Worm (Caenorhabditis elegans): ENCODE data around the gene rnh-2.
A peak's percentile ranks its signal among the peaks of the same experiment; 100 is the strongest.

The rnh-2 gene

ce11 chrII:8515521-8515920, 1.4 kb upstream of the rnh-2 start:
- TF ChIP-seq nhr-42 (GFP tag; IDR thresholded peaks at IDR 0.05) (no peak), nhr-11 (tag; optimal IDR thresholded peaks at IDR 0.05) (no peak), pha-4 (GFP tag; IDR thresholded peaks at IDR 0.05) (no peak), pha-4 (tag; optimal IDR thresholded peaks at IDR 0.05) (no peak), hlh-11 (tag; optimal IDR thresholded peaks at IDR 0.05) (peak; percentile 41), dmd-6 (GFP tag; IDR thresholded peaks at IDR 0.05) (peak; percentile 55; the same call in 1 of the 2 replicates), mdl-1 (tag; optimal IDR thresholded peaks at IDR 0.05) (no peak), lin-1 (GFP tag; IDR thresholded peaks at IDR 0.05) (no peak), zfp-2 (tag; optimal IDR thresholded peaks at IDR 0.05) (no peak), hmg-1.1 (GFP tag; IDR thresholded peaks at IDR 0.05) (no peak), unc-130 (GFP tag; optimal IDR thresholded peaks at IDR 0.05) (no peak), nhr-28 (tag; optimal IDR thresholded peaks at IDR 0.05) (peak; percentile 95), tra-1 (GFP tag; IDR thresholded peaks at IDR 0.05) (0 out of 2 replicates have a peak, but pooled peaks have one; percentile 30), sdz-12 (GFP tag; optimal IDR thresholded peaks at IDR 0.05) (no peak), daf-16 (GFP tag; optimal IDR thresholded peaks at IDR 0.05) (no peak), daf-16 (tag; optimal IDR thresholded peaks at IDR 0.05) (peak; percentile 78), Y75B8A.6 (GFP tag; IDR thresholded peaks at IDR 0.05) (no peak), nhr-77 (tag; optimal IDR thresholded peaks at IDR 0.05) (peak; percentile 83), pqm-1 (tag; optimal IDR thresholded peaks at IDR 0.05) (peak; percentile 81), ztf-11 (tag; optimal IDR thresholded peaks at IDR 0.05) (no peak)

- no peak for TF ChIP-seq daf-12 (tag; optimal IDR thresholded peaks at IDR 0.05)
- TF ChIP-seq ceh-28 (tag; optimal IDR thresholded peaks at IDR 0.05) = no peak
- no peak for TF ChIP-seq fkh-10 (GFP tag; optimal IDR thresholded peaks at IDR 0.05)
- no peak for TF ChIP-seq madf-5 (GFP tag; IDR thresholded peaks at IDR 0.05)
- no peak for TF ChIP-seq ces-1 (GFP tag; optimal IDR thresholded peaks at IDR 0.05)
- peak; percentile 41; the same call in 1 of the 2 replicates for TF ChIP-seq lin-38 (GFP tag; IDR thresholded peaks at IDR 0.05)
Observed at ce11 chrII:8518210-8518609, 1.3 kb downstream of the rnh-2 start, which contains the start of gene T13H5.8. Gene T13H5.8 (plus strand): TSS chrII:8518510.

ce11 chrII:8520625-8521024, 3.7 kb downstream of the rnh-2 start, which contains the start of gene cht-2:
Gene cht-2 (plus strand): TSS chrII:8520925.
- TF ChIP-seq madf-5 (GFP tag; IDR thresholded peaks at IDR 0.05) (no peak), zip-11 (GFP tag; IDR thresholded peaks at IDR 0.05) (no peak), mdl-1 (tag; optimal IDR thresholded peaks at IDR 0.05) (no peak), ama-1 (optimal IDR thresholded peaks at IDR 0.05) (no peak), fos-1 (tag; optimal IDR thresholded peaks at IDR 0.05) (no peak), F49E8.2 (tag; optimal IDR thresholded peaks at IDR 0.05; ENCODE audit: borderline replicate concordance) (no peak), dpl-1 (GFP tag; optimal IDR thresholded peaks at IDR 0.05) (no peak), jun-1 (tag; optimal IDR thresholded peaks at IDR 0.05) (no peak), lir-3 (tag; optimal IDR thresholded peaks at IDR 0.05) (no peak), T26A8.4 (GFP tag; IDR thresholded peaks at IDR 0.05) (no peak), R02D3.7 (tag; optimal IDR thresholded peaks at IDR 0.05) (no peak), nhr-111 (GFP tag; optimal IDR thresholded peaks at IDR 0.05) (no peak), nhr-237 (tag; optimal IDR thresholded peaks at IDR 0.05) (no peak), lin-1 (GFP tag; IDR thresholded peaks at IDR 0.05) (no peak), F44E2.7 (GFP tag; IDR thresholded peaks at IDR 0.05) (no peak)

ce11 chrII:8525133-8525736, 8.3 kb downstream of the rnh-2 start, which contains the start of the genes prp-9 and mrps-18B:
Gene prp-9 (minus strand): TSS chrII:8525396.
Gene mrps-18B (plus strand): TSS chrII:8525681.
- TF ChIP-seq jun-1 (tag; optimal IDR thresholded peaks at IDR 0.05) = no peak
- TF ChIP-seq daf-16 (GFP tag; optimal IDR thresholded peaks at IDR 0.05) = no peak
- TF ChIP-seq daf-16 (tag; optimal IDR thresholded peaks at IDR 0.05) = peak; percentile 25
- TF ChIP-seq lin-39 (tag; optimal IDR thresholded peaks at IDR 0.05) = no peak
- no peak for TF ChIP-seq lim-7 (GFP tag; IDR thresholded peaks at IDR 0.05)
- TF ChIP-seq aly-2 (tag; optimal IDR thresholded peaks at IDR 0.05) = no peak
- no peak for TF ChIP-seq nhr-41 (GFP tag; IDR thresholded peaks at IDR 0.05)
- TF ChIP-seq dpl-1 (GFP tag; optimal IDR thresholded peaks at IDR 0.05) = peak; percentile 54
- TF ChIP-seq unc-62 (GFP tag; optimal IDR thresholded peaks at IDR 0.05 in 1 of 2) = peak in 1 of 2 experiments; percentile 90
- no peak for TF ChIP-seq unc-62 (tag; optimal IDR thresholded peaks at IDR 0.05)
- no peak for TF ChIP-seq egl-27 (tag; optimal IDR thresholded peaks at IDR 0.05)
- TF ChIP-seq nhr-111 (GFP tag; optimal IDR thresholded peaks at IDR 0.05) = no peak
- no peak for TF ChIP-seq spr-1 (tag; optimal IDR thresholded peaks at IDR 0.05)
- TF ChIP-seq mes-2 (tag; optimal IDR thresholded peaks at IDR 0.05; ENCODE audit: poor library complexity, severe bottlenecking) = peak; percentile 81
- TF ChIP-seq skn-1 (tag; optimal IDR thresholded peaks at IDR 0.05) = no peak
- TF ChIP-seq F26F4.8 (GFP tag; conservative IDR thresholded peaks at IDR 0.05) = no peak
